Worm (Caenorhabditis elegans): ENCODE data around the gene unc-39.

The unc-39 gene

DNA sequence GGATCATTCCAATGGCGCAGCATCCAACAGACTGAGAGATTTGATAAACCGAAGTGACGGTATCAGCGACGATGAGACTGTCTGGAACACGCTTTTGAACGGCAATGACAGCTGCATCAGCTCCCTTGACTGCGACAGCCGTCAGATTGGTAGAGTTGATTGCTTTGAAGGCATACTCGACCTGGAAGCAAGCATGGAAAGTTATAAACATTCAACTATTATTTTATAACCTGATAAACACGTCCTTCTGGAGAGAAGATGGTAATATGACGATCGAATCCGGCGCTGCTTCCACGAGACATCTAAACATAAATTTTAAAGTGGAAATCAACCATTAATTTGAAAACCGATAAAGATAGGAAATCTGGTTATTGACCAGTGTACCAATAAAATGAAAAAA lies 49.4 kb downstream of the unc-39 start, which contains the start of gene pas-1 (continued):
- TF ChIP-seq ceh-91 (GFP tag; IDR thresholded peaks at IDR 0.05) (no peak), hrde-1 (tag; optimal IDR thresholded peaks at IDR 0.05; ENCODE audit: borderline replicate concordance) (no peak), rcor-1 (GFP tag; IDR thresholded peaks at IDR 0.05) (no peak), rpc-1 (optimal IDR thresholded peaks at IDR 0.05) (no peak), rpc-1 (tag; optimal IDR thresholded peaks at IDR 0.05) (no peak), Y79H2A.3 (GFP tag; conservative IDR thresholded peaks at IDR 0.05) (no peak), madf-3 (GFP tag; IDR thresholded peaks at IDR 0.05) (peak; percentile 74; the same call in 1 of the 2 replicates), mcd-1 (GFP tag; IDR thresholded peaks at IDR 0.05) (peak; percentile 37; the same call in 1 of the 2 replicates), ama-1 (optimal IDR thresholded peaks at IDR 0.05) (no peak), ama-1 (GFP tag; optimal IDR thresholded peaks at IDR 0.05) (no peak), akir-1 (GFP tag; optimal IDR thresholded peaks at IDR 0.05) (no peak), athp-1 (tag; optimal IDR thresholded peaks at IDR 0.05) (peak; percentile 17), gei-17 (GFP tag; optimal IDR thresholded peaks at IDR 0.05) (no peak), snpc-4 (GFP tag; optimal IDR thresholded peaks at IDR 0.05) (no peak), snpc-4 (tag; optimal IDR thresholded peaks at IDR 0.05) (no peak), unc-62 (GFP tag; optimal IDR thresholded peaks at IDR 0.05) (no peak), hmg-1.2 (GFP tag; IDR thresholded peaks at IDR 0.05) (0 out of 2 replicates have a peak, but pooled peaks have one; percentile 24), F23B12.7 (tag; optimal IDR thresholded peaks at IDR 0.05; ENCODE audit: insufficient read depth) (no peak), mel-28 (tag; optimal IDR thresholded peaks at IDR 0.05; ENCODE audit: borderline replicate concordance) (no peak), madf-8 (GFP tag; conservative IDR thresholded peaks at IDR 0.05) (no peak), ceh-58 (GFP tag; IDR thresholded peaks at IDR 0.05) (no peak), pha-4 (tag; optimal IDR thresholded peaks at IDR 0.05) (no peak), chd-7 (tag; optimal IDR thresholded peaks at IDR 0.05) (peak; percentile 57), madf-6 (GFP tag; IDR thresholded peaks at IDR 0.05) (peak; percentile 49), nhr-120 (GFP tag; IDR thresholded peaks at IDR 0.05) (no peak), aptf-3 (GFP tag; IDR thresholded peaks at IDR 0.05) (no peak), ceh-40 (GFP tag; IDR thresholded peaks at IDR 0.05) (no peak), bed-1 (GFP tag; IDR thresholded peaks at IDR 0.05) (0 out of 2 replicates have a peak, but pooled peaks have one; percentile 40), pbrm-1 (GFP tag; IDR thresholded peaks at IDR 0.05) (0 out of 2 replicates have a peak, but pooled peaks have one; percentile 25), nhr-90 (tag; optimal IDR thresholded peaks at IDR 0.05) (no peak), xnd-1 (tag; optimal IDR thresholded peaks at IDR 0.05) (no peak), K12H6.12 (tag; optimal IDR thresholded peaks at IDR 0.05) (no peak), efl-1 (GFP tag; optimal IDR thresholded peaks at IDR 0.05) (no peak), snpc-1.3 (tag; optimal IDR thresholded peaks at IDR 0.05; ENCODE audit: insufficient read depth) (no peak), ceh-79 (tag; optimal IDR thresholded peaks at IDR 0.05) (no peak), hlh-12 (tag; optimal IDR thresholded peaks at IDR 0.05) (no peak), snpc-1.1 (tag; optimal IDR thresholded peaks at IDR 0.05; ENCODE audit: insufficient read depth) (no peak), lag-1 (GFP tag; IDR thresholded peaks at IDR 0.05) (no peak), T26A5.8 (tag; optimal IDR thresholded peaks at IDR 0.05) (no peak), nfya-1 (tag; optimal IDR thresholded peaks at IDR 0.05; ENCODE audit: borderline replicate concordance, insufficient read depth) (no peak), ztf-25 (GFP tag; IDR thresholded peaks at IDR 0.05) (0 out of 2 replicates have a peak, but pooled peaks have one; percentile 19), lir-1 (GFP tag; conservative IDR thresholded peaks at IDR 0.05) (no peak), fkh-3 (tag; optimal IDR thresholded peaks at IDR 0.05) (no peak), dpl-1 (GFP tag; optimal IDR thresholded peaks at IDR 0.05) (no peak), F10E7.11 (tag; optimal IDR thresholded peaks at IDR 0.05) (no peak), F37B4.10 (GFP tag; IDR thresholded peaks at IDR 0.05) (no peak), cebp-1 (GFP tag; IDR thresholded peaks at IDR 0.05) (no peak), cebp-1 (tag; optimal IDR thresholded peaks at IDR 0.05) (no peak), lin-26 (GFP tag; IDR thresholded peaks at IDR 0.05) (peak; percentile 52; the same call in 1 of the 2 replicates)

Measured in whole organism, young adult.